Worm (Caenorhabditis elegans) whole organism, L3 larva: Measurements from ENCODE around the gene F13E9.13.
A peak's percentile ranks its signal among the peaks of the same experiment; 100 is the strongest.

ENCODE experiments used
- R02D3.7 ChIP-seq: fragments of 150-350 bp; optimal IDR thresholded peaks from 2 replicates; lab custom pipeline; 2014; ENCODE audit warnings: missing biosample characterization, missing genetic modification characterization
- ZK546.5 ChIP-seq: sonication (generic microtip); optimal IDR thresholded peaks from 2 replicates; lab custom pipeline; 2017; ENCODE audit warnings: missing biosample characterization, missing genetic modification characterization
- aly-2 ChIP-seq: fragments of 150-350 bp; optimal IDR thresholded peaks from 2 replicates; lab custom pipeline; 2014; ENCODE audit warnings: missing biosample characterization, missing genetic modification characterization
- ama-1 ChIP-seq: fragments of 150-350 bp; optimal IDR thresholded peaks from 2 replicates; lab custom pipeline; 2018
- ceh-16 ChIP-seq: sonication (generic microtip); optimal IDR thresholded peaks from 2 replicates; lab custom pipeline; 2017; ENCODE audit warnings: missing biosample characterization, missing genetic modification characterization
- ceh-28 ChIP-seq: fragments of 150-350 bp; optimal IDR thresholded peaks from 2 replicates; lab custom pipeline; 2014; ENCODE audit warnings: missing biosample characterization, missing genetic modification reagents, missing genetic modification characterization
- ceh-82 ChIP-seq: fragments of 150-350 bp; optimal IDR thresholded peaks from 2 replicates; lab custom pipeline; 2014; ENCODE audit warnings: missing biosample characterization, missing genetic modification characterization
- daf-12 ChIP-seq: fragments of 150-350 bp; optimal IDR thresholded peaks from 2 replicates; lab custom pipeline; 2014; ENCODE audit warnings: missing biosample characterization, missing genetic modification reagents, missing genetic modification characterization
- egl-5 ChIP-seq: fragments of 150-350 bp; optimal IDR thresholded peaks from 2 replicates; lab custom pipeline; 2017; ENCODE audit warnings: missing biosample characterization, missing genetic modification reagents, missing genetic modification characterization, inconsistent platforms
- elt-1 ChIP-seq: fragments of 150-350 bp; optimal IDR thresholded peaks from 2 replicates; lab custom pipeline; 2014; ENCODE audit warnings: missing biosample characterization, missing genetic modification characterization
- elt-2 ChIP-seq: sonication (generic microtip); optimal IDR thresholded peaks from 2 replicates; lab custom pipeline; 2016; ENCODE audit warnings: missing genetic modification reagents, mild to moderate bottlenecking, missing genetic modification characterization, missing compliant biosample characterization
- elt-3 ChIP-seq, 3 experiments: fragments of 150-350 bp in 1 of 3; sonication (generic microtip) in 2 of 3; optimal IDR thresholded peaks; 2 replicates in 2 of 3; 4 replicates in 1 of 3; lab custom pipeline; 2014 to 2017; ENCODE audit warnings: missing biosample characterization in 3 of 3, missing genetic modification characterization in 3 of 3
- fkh-10 ChIP-seq: sonication (generic microtip); optimal IDR thresholded peaks from 2 replicates; lab custom pipeline; 2017; ENCODE audit warnings: missing biosample characterization, missing genetic modification reagents, missing genetic modification characterization
- fkh-2 ChIP-seq: fragments of 150-350 bp; optimal IDR thresholded peaks from 2 replicates; lab custom pipeline; 2014; ENCODE audit warnings: missing biosample characterization, missing genetic modification reagents, missing genetic modification characterization
- fos-1 ChIP-seq: fragments of 150-350 bp; optimal IDR thresholded peaks from 2 replicates; lab custom pipeline; 2014; ENCODE audit warnings: missing biosample characterization, missing genetic modification characterization
- hmg-11 ChIP-seq: sonication (generic microtip); optimal IDR thresholded peaks from 2 replicates; lab custom pipeline; 2016; ENCODE audit warnings: missing genetic modification characterization, missing compliant biosample characterization
- jun-1 ChIP-seq: fragments of 150-350 bp; optimal IDR thresholded peaks from 2 replicates; lab custom pipeline; 2014; ENCODE audit warnings: missing biosample characterization, missing genetic modification reagents, missing genetic modification characterization
- lin-15B ChIP-seq: fragments of 150-350 bp; optimal IDR thresholded peaks from 2 replicates; lab custom pipeline; 2014; ENCODE audit warnings: missing biosample characterization, missing genetic modification characterization
- lin-39 ChIP-seq: fragments of 150-350 bp; optimal IDR thresholded peaks from 2 replicates; lab custom pipeline; 2018; ENCODE audit warnings: missing biosample characterization, missing genetic modification reagents, missing genetic modification characterization
- lsy-12 ChIP-seq: sonication (generic microtip); optimal IDR thresholded peaks from 2 replicates; lab custom pipeline; 2016; ENCODE audit warnings: mild to moderate bottlenecking, missing genetic modification characterization, missing compliant biosample characterization
- mdl-1 ChIP-seq: fragments of 150-350 bp; optimal IDR thresholded peaks from 2 replicates; lab custom pipeline; 2014; ENCODE audit warnings: missing biosample characterization, missing genetic modification characterization
- mml-1 ChIP-seq: fragments of 150-350 bp; sonication (generic microtip); optimal IDR thresholded peaks from 3 replicates; lab custom pipeline; 2014; ENCODE audit warnings: missing biosample characterization, missing genetic modification characterization
- nfya-1 ChIP-seq: sonication (generic microtip); optimal IDR thresholded peaks from 2 replicates; lab custom pipeline; 2017; ENCODE audit warnings: missing genetic modification characterization, mild to moderate bottlenecking, missing compliant biosample characterization, antibody characterized with exemption, moderate library complexity; ENCODE audit not compliant: insufficient read depth
- nhr-12 ChIP-seq: fragments of 150-350 bp; optimal IDR thresholded peaks from 2 replicates; lab custom pipeline; 2014; ENCODE audit warnings: missing biosample characterization, missing genetic modification characterization
- nhr-237 ChIP-seq: fragments of 150-350 bp; optimal IDR thresholded peaks from 2 replicates; lab custom pipeline; 2014; ENCODE audit warnings: missing biosample characterization, missing genetic modification characterization
- nhr-25 ChIP-seq: sonication (generic microtip); optimal IDR thresholded peaks from 2 replicates; lab custom pipeline; 2017; ENCODE audit warnings: missing biosample characterization, missing genetic modification characterization
- nhr-28 ChIP-seq: fragments of 150-350 bp; optimal IDR thresholded peaks from 2 replicates; lab custom pipeline; 2014; ENCODE audit warnings: missing biosample characterization, missing genetic modification characterization
- nhr-43 ChIP-seq: sonication (generic microtip); optimal IDR thresholded peaks from 2 replicates; lab custom pipeline; 2016; ENCODE audit warnings: mild to moderate bottlenecking, missing genetic modification characterization, missing compliant biosample characterization; ENCODE audit not compliant: poor library complexity, severe bottlenecking
- nhr-67 ChIP-seq: fragments of 150-350 bp; optimal IDR thresholded peaks from 2 replicates; lab custom pipeline; 2014; ENCODE audit warnings: missing biosample characterization, missing genetic modification characterization
- nhr-76 ChIP-seq: fragments of 150-350 bp; sonication (generic microtip); optimal IDR thresholded peaks from 5 replicates; lab custom pipeline; 2014; ENCODE audit warnings: missing biosample characterization, missing genetic modification characterization
- nhr-77 ChIP-seq: fragments of 150-350 bp; optimal IDR thresholded peaks from 2 replicates; lab custom pipeline; 2014; ENCODE audit warnings: missing biosample characterization, missing genetic modification characterization
- pha-4 ChIP-seq: fragments of 150-350 bp; optimal IDR thresholded peaks from 2 replicates; lab custom pipeline; 2014; ENCODE audit warnings: missing biosample characterization, missing genetic modification reagents, missing genetic modification characterization
- pqm-1 ChIP-seq: fragments of 150-350 bp; optimal IDR thresholded peaks from 2 replicates; lab custom pipeline; 2017; ENCODE audit warnings: missing biosample characterization, missing genetic modification characterization, inconsistent platforms
- skn-1 ChIP-seq: fragments of 150-350 bp; optimal IDR thresholded peaks from 2 replicates; lab custom pipeline; 2014; ENCODE audit warnings: missing biosample characterization, missing genetic modification characterization
- ztf-11 ChIP-seq: fragments of 150-350 bp; optimal IDR thresholded peaks from 2 replicates; lab custom pipeline; 2014; ENCODE audit warnings: missing biosample characterization, missing genetic modification characterization
- ztf-4 ChIP-seq: fragments of 150-350 bp; optimal IDR thresholded peaks from 2 replicates; lab custom pipeline; 2014; ENCODE audit warnings: missing biosample characterization, missing genetic modification characterization

F13E9.13 gene

ce11 chrIV:10881230-10881629 is at the start of gene F13E9.13:
Gene F13E9.13, plus strand, starts transcription at chrIV:10881546.
- peak; percentile 18 for TF ChIP-seq ceh-28 (tag; lab: Kevin White, UChicago)
- no peak for TF ChIP-seq nhr-12 (tag; lab: Kevin White, UChicago)
- peak; percentile 67 for TF ChIP-seq elt-2
- TF ChIP-seq nhr-67 (tag; lab: Kevin White, UChicago): no peak
- no peak for TF ChIP-seq elt-1 (tag; lab: Kevin White, UChicago)

- TF ChIP-seq ceh-28 (tag; lab: Kevin White, UChicago) (no peak), nhr-12 (tag; lab: Kevin White, UChicago) (no peak), daf-12 (no peak), aly-2 (tag; lab: Kevin White, UChicago) (no peak), elt-2 (no peak), nhr-25 (tag; lab: Kevin White, UChicago) (no peak)
- TF ChIP-seq, all 47 proteins: peak for 0
These were observed 49.2 kb upstream of the F13E9.13 start, which contains the start of gene best-15 for ce11 chrIV:10832148-10832547. Gene best-15, minus strand, starts transcription at chrIV:10832248.

DNA sequence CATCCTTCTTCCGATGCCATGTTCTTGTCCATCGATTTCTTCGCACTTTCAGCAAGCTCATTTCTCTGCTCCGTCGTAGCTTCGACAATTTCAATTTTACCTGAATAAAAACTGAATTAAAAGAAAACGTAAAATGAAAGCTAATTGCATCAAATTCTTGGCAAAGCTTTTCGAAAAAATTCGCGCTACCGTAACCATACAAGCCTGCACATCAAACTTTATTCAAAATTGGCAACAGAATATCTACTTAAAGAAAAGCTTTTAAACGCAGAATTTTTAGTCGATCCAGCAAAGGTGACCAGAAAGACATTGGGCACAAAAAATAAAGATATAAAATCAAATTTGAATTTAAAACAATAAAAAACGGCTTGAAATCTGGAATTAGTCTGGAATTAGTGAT is 39.1 kb upstream of the F13E9.13 start:
- TF ChIP-seq elt-1 (tag; lab: Kevin White, UChicago) (no peak), nhr-12 (tag; lab: Kevin White, UChicago) (no peak), fkh-2 (tag; lab: Kevin White, UChicago) (no peak), hmg-11 (tag; lab: Kevin White, UChicago) (no peak), egl-5 (tag; lab: Kevin White, UChicago) (no peak), ztf-11 (no peak), fos-1 (tag; lab: Kevin White, UChicago) (no peak), pha-4 (no peak), ama-1 (lab: Kevin White, UChicago) (no peak)

DNA sequence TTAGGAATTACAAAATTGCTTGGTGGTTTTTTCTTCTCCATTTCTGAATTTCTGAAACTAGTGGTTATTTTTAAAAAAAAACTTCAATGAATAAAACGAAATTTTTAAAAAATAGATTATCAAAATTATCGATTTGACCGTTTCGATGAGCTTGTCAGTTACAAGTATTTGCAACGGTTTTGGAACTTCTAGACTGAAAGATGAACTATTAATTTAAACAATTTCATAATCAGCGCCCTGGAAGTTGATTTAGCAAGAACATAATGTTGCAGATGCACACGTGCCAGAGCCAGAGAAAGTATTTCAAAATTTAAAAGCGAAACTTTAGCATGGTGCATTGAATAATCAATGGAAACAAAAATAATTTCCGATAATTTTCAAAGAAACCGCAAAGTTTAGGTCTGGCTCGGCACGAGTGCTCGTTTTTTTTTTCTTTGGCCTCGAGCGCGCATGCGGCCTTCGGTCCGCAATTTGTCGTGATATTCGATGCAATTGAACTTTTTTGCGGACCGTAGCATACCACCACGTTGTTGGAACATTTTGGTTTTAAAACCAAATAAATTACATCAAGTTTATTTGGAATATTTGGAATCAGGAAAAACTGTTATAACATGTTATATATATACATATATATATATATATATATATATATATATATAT is 38.5 kb upstream of the F13E9.13 start, which contains the start of gene T11G6.5:
Gene T11G6.5 (minus strand): TSS at position 51 of the 660 bp plus-strand sequence.
- peak; percentile 46 for TF ChIP-seq hmg-11 (tag; lab: Kevin White, UChicago)
- TF ChIP-seq elt-2: peak; percentile 3
- peak; percentile 67 for TF ChIP-seq nfya-1 (tag; lab: Kevin White, UChicago)
- TF ChIP-seq ama-1 (lab: Kevin White, UChicago): no peak
- peak; percentile 33 for TF ChIP-seq lin-15B (tag; lab: Kevin White, UChicago)
- no peak for TF ChIP-seq nhr-76 (tag; lab: Kevin White, UChicago)
- peak; percentile 66 for TF ChIP-seq pha-4
- TF ChIP-seq, all 47 proteins: peak for 5

DNA sequence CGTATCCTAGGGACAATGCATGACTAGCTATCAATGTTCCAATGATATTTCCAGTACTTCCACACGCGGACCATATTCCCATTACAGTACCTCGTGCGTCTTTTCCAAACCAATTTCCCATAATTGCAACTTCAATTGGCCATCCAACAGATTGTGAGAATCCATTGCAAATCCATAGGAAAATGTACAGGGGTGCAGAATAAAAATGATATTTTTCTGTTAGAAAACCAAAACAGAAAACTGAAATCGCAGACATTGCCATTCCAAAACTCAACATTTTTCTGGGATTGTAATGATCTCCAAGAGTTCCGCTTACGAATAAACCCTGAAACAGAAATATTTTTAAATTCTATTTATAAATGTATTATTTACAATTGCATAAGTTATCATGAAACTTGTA is 30.2 kb upstream of the F13E9.13 start:
- no peak for TF ChIP-seq ztf-4 (tag; lab: Kevin White, UChicago)
- no peak for TF ChIP-seq R02D3.7 (tag; lab: Kevin White, UChicago)
- TF ChIP-seq nhr-43: no peak
- TF ChIP-seq nhr-12 (tag; lab: Kevin White, UChicago): no peak
- no peak for TF ChIP-seq ceh-16 (tag; lab: Kevin White, UChicago)
- no peak for TF ChIP-seq fos-1 (tag; lab: Kevin White, UChicago)
- TF ChIP-seq nhr-25 (tag; lab: Kevin White, UChicago): no peak
- no peak for TF ChIP-seq mml-1
- no peak for TF ChIP-seq nhr-28 (tag; lab: Kevin White, UChicago)
- no peak for TF ChIP-seq nhr-77 (tag; lab: Kevin White, UChicago)
- no peak for TF ChIP-seq elt-1 (tag; lab: Kevin White, UChicago)
- no peak for TF ChIP-seq fkh-10 (GFP tag; lab: Kevin White, UChicago)
- TF ChIP-seq nhr-237: no peak
- no peak for TF ChIP-seq nfya-1 (tag; lab: Kevin White, UChicago)
- no peak for TF ChIP-seq elt-3 (tag; optimal IDR thresholded peaks at IDR 0.05; lab: Kevin White, UChicago)
- TF ChIP-seq hmg-11 (tag; lab: Kevin White, UChicago): no peak
- no peak for TF ChIP-seq pqm-1

ce11 chrIV:10851833-10852232 is 29.5 kb upstream of the F13E9.13 start, which contains the start of gene T11G6.4:
Gene T11G6.4, minus strand, starts transcription at chrIV:10851933.
- TF ChIP-seq ZK546.5 (tag; lab: Kevin White, UChicago) (no peak), nhr-77 (tag; lab: Kevin White, UChicago) (no peak), ceh-82 (tag; lab: Kevin White, UChicago) (no peak), nhr-12 (tag; lab: Kevin White, UChicago) (no peak), pha-4 (no peak), fos-1 (tag; lab: Kevin White, UChicago) (no peak), mml-1 (no peak), jun-1 (tag; lab: Kevin White, UChicago) (no peak), skn-1 (tag; lab: Kevin White, UChicago) (no peak), fkh-2 (tag; lab: Kevin White, UChicago) (no peak), lin-39 (tag; lab: Kevin White, UChicago) (no peak), nhr-67 (tag; lab: Kevin White, UChicago) (no peak), lsy-12 (tag; lab: Kevin White, UChicago) (no peak), mdl-1 (tag; lab: Kevin White, UChicago) (no peak)
